Worm (Caenorhabditis elegans): ENCODE data around the gene bca-1.

DNA sequence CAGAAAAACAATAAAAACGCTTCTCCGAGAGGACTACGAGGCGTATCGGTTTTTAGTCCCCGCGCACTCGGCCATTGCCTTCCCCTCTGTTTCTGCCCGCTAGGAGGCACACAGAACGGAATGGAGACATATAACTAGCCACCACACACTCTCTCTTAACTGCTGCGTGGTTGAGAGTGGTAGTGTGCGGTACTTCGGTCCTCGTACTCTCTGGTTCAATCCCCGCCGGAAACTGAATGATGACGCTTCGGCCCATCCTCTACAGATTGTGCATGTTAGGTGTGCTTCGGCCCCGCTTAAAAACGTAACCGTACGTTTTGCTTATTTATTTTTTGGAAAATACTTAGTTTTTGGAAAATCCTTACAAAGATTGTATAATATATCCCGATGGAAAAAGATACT lies 3.1 kb upstream of the bca-1 start, which contains the start of gene T13C5.6:
- TF ChIP-seq med-1 (GFP tag; optimal IDR thresholded peaks at IDR 0.05; ENCODE audit: insufficient read depth) (peak; percentile 74), tab-1 (GFP tag; IDR thresholded peaks at IDR 0.05) (peak; percentile 99), ztf-29 (GFP tag; IDR thresholded peaks at IDR 0.05) (peak; percentile 93), cog-1 (tag; optimal IDR thresholded peaks at IDR 0.05) (peak; percentile 94), klf-2 (GFP tag; conservative IDR thresholded peaks at IDR 0.05) (peak; percentile 98), flt-1 (GFP tag; IDR thresholded peaks at IDR 0.05) (peak; percentile 98), ztf-23 (GFP tag; IDR thresholded peaks at IDR 0.05) (peak; percentile 97), T22C8.4 (GFP tag; IDR thresholded peaks at IDR 0.05) (peak; percentile 95), ref-1 (GFP tag; conservative IDR thresholded peaks at IDR 0.05) (peak; percentile 92)
